Fruit fly (Drosophila melanogaster) whole organism, prepupa: Measurements from ENCODE around the gene CG32982.
A peak's percentile ranks its signal among the peaks of the same experiment; 100 is the strongest.

Experiments used
- Blimp-1 ChIP-seq: fragments of 200-800 bp; sonication (Bioruptor generic); optimal IDR thresholded peaks from 3 replicates; lab custom pipeline; 2017; ENCODE audit warnings: missing biosample characterization, missing genetic modification characterization, mild to moderate bottlenecking, moderate library complexity, missing genetic modification reagents
- CG10669 ChIP-seq: fragments of 200-800 bp; sonication (Bioruptor generic); optimal IDR thresholded peaks from 3 replicates; lab custom pipeline; 2018; ENCODE audit warnings: missing biosample characterization, mild to moderate bottlenecking, missing genetic modification characterization, moderate library complexity
- CG11294 ChIP-seq: fragments of 200-800 bp; sonication (Bioruptor generic); IDR thresholded peaks from 2 replicates; pipeline ENCODE4 v1.3.6; 2022; ENCODE audit warnings: missing biosample characterization, missing genetic modification characterization
- CG11762 ChIP-seq: fragments of 200-800 bp; sonication (Bioruptor generic); optimal IDR thresholded peaks from 3 replicates; lab custom pipeline; 2016; ENCODE audit warnings: missing biosample characterization, missing genetic modification characterization; ENCODE audit not compliant: insufficient read depth
- CG11902 ChIP-seq: fragments of 200-800 bp; sonication (Bioruptor generic); optimal IDR thresholded peaks from 3 replicates; lab custom pipeline; 2016; ENCODE audit warnings: missing biosample characterization, missing genetic modification characterization
- CG1621 ChIP-seq: fragments of 200-800 bp; sonication (Bioruptor generic); optimal IDR thresholded peaks from 3 replicates; lab custom pipeline; 2018; ENCODE audit warnings: missing biosample characterization, mild to moderate bottlenecking, missing genetic modification characterization
- CG16779 ChIP-seq: fragments of 200-800 bp; sonication (Bioruptor generic); optimal IDR thresholded peaks from 3 replicates; lab custom pipeline; 2017; ENCODE audit warnings: missing biosample characterization, mild to moderate bottlenecking, missing genetic modification characterization
- CG3032 ChIP-seq: fragments of 200-800 bp; optimal IDR thresholded peaks from 2 replicates; lab custom pipeline; 2019; ENCODE audit warnings: missing biosample characterization, mild to moderate bottlenecking, missing genetic modification characterization, moderate library complexity
- CG32006 ChIP-seq: fragments of 200-800 bp; sonication (Bioruptor generic); optimal IDR thresholded peaks from 3 replicates; lab custom pipeline; 2017; ENCODE audit warnings: missing biosample characterization, mild to moderate bottlenecking, missing genetic modification characterization
- CG34406 ChIP-seq: fragments of 200-800 bp; sonication (Bioruptor generic); optimal IDR thresholded peaks from 3 replicates; lab custom pipeline; 2016; ENCODE audit warnings: missing biosample characterization, missing genetic modification characterization
- CG3919 ChIP-seq: fragments of 200-800 bp; sonication (Bioruptor generic); optimal IDR thresholded peaks from 3 replicates; lab custom pipeline; 2016; ENCODE audit warnings: missing biosample characterization, missing genetic modification characterization
- CG4318 ChIP-seq: fragments of 200-800 bp; sonication (Bioruptor generic); optimal IDR thresholded peaks from 3 replicates; lab custom pipeline; 2017; ENCODE audit warnings: missing biosample characterization, mild to moderate bottlenecking, missing genetic modification characterization
- CG6163 ChIP-seq: fragments of 200-800 bp; sonication (Bioruptor generic); IDR thresholded peaks from 3 replicates; pipeline ENCODE4 v1.3.6; 2022; ENCODE audit warnings: missing biosample characterization, missing genetic modification characterization
- CG6276 ChIP-seq: fragments of 200-800 bp; sonication (Bioruptor generic); optimal IDR thresholded peaks from 2 replicates; lab custom pipeline; 2017; ENCODE audit warnings: missing biosample characterization, mild to moderate bottlenecking, missing genetic modification characterization
- CG6792 ChIP-seq: fragments of 200-800 bp; sonication (Bioruptor generic); optimal IDR thresholded peaks from 3 replicates; lab custom pipeline; 2016; ENCODE audit warnings: missing biosample characterization, missing genetic modification characterization
- CG6854 ChIP-seq: fragments of 200-800 bp; sonication (Bioruptor generic); optimal IDR thresholded peaks from 2 replicates; lab custom pipeline; 2017; ENCODE audit warnings: missing biosample characterization, mild to moderate bottlenecking, missing genetic modification characterization
- CG7368 ChIP-seq: fragments of 200-800 bp; sonication (Bioruptor generic); optimal IDR thresholded peaks from 3 replicates; lab custom pipeline; 2016; ENCODE audit warnings: missing biosample characterization, missing genetic modification characterization
- CG8119 ChIP-seq: fragments of 200-800 bp; sonication (Bioruptor generic); IDR thresholded peaks from 3 replicates; pipeline ENCODE4 v1.3.6; 2022; ENCODE audit warnings: missing biosample characterization, missing genetic modification characterization
- CG8319 ChIP-seq: fragments of 200-800 bp; sonication (Bioruptor generic); optimal IDR thresholded peaks from 3 replicates; lab custom pipeline; 2016; ENCODE audit warnings: missing biosample characterization, missing genetic modification characterization
- CG8632 ChIP-seq: fragments of 200-800 bp; sonication (Bioruptor generic); optimal IDR thresholded peaks from 3 replicates; lab custom pipeline; 2016; ENCODE audit warnings: missing biosample characterization, missing genetic modification characterization
- CG9139 ChIP-seq: fragments of 200-800 bp; sonication (Bioruptor generic); optimal IDR thresholded peaks from 3 replicates; lab custom pipeline; 2017; ENCODE audit warnings: missing biosample characterization, mild to moderate bottlenecking, missing genetic modification characterization
- Eip75B ChIP-seq: fragments of 200-800 bp; sonication (Bioruptor generic); optimal IDR thresholded peaks from 3 replicates; lab custom pipeline; 2016; ENCODE audit warnings: missing biosample characterization, missing genetic modification characterization
- Eip78C ChIP-seq: fragments of 200-800 bp; sonication (Bioruptor generic); peaks from one replicate; lab custom pipeline; 2016; ENCODE audit warnings: missing biosample characterization, missing genetic modification characterization
- Eip93F ChIP-seq: fragments of 200-800 bp; sonication (Bioruptor generic); optimal IDR thresholded peaks from 2 replicates; lab custom pipeline; 2016; ENCODE audit warnings: missing biosample characterization, mild to moderate bottlenecking, missing genetic modification characterization
- Ets21C ChIP-seq: fragments of 200-800 bp; sonication (Bioruptor generic); optimal IDR thresholded peaks from 3 replicates; lab custom pipeline; 2016; ENCODE audit warnings: missing biosample characterization, missing genetic modification characterization
- Ets96B ChIP-seq: fragments of 200-800 bp; optimal IDR thresholded peaks from 2 replicates; lab custom pipeline; 2019; ENCODE audit warnings: missing biosample characterization, mild to moderate bottlenecking, missing genetic modification characterization, moderate library complexity
- Gug ChIP-seq: fragments of 200-800 bp; sonication (Bioruptor generic); IDR thresholded peaks from 2 replicates; pipeline ENCODE4 v1.3.6; 2022; ENCODE audit warnings: missing biosample characterization, missing genetic modification characterization
- Hr38 ChIP-seq: sonication (Bioruptor generic); optimal IDR thresholded peaks from 2 replicates; lab custom pipeline; 2016; ENCODE audit warnings: missing biosample characterization, missing genetic modification characterization
- Hr39 ChIP-seq: fragments of 200-800 bp; sonication (Bioruptor generic); optimal IDR thresholded peaks from 2 replicates; lab custom pipeline; 2016; ENCODE audit warnings: missing biosample characterization, missing genetic modification characterization
- Hr4 ChIP-seq: fragments of 200-800 bp; sonication (Bioruptor generic); optimal IDR thresholded peaks from 3 replicates; lab custom pipeline; 2016; ENCODE audit warnings: missing biosample characterization, missing genetic modification characterization
- Met ChIP-seq: fragments of 200-800 bp; sonication (Bioruptor generic); optimal IDR thresholded peaks from 3 replicates; lab custom pipeline; 2016; ENCODE audit warnings: missing biosample characterization, missing genetic modification characterization
- OdsH ChIP-seq: fragments of 200-800 bp; sonication (Bioruptor generic); optimal IDR thresholded peaks from 3 replicates; lab custom pipeline; 2016; ENCODE audit warnings: missing biosample characterization, missing genetic modification characterization
- Smox ChIP-seq: fragments of 200-800 bp; sonication (Bioruptor generic); optimal IDR thresholded peaks from 3 replicates; lab custom pipeline; 2016; ENCODE audit warnings: missing biosample characterization, missing genetic modification characterization
- Sox102F ChIP-seq: fragments of 200-800 bp; sonication (Bioruptor generic); optimal IDR thresholded peaks from 2 replicates; lab custom pipeline; 2016; ENCODE audit warnings: missing biosample characterization, mild to moderate bottlenecking, missing genetic modification characterization
- Sox14 ChIP-seq: fragments of 200-800 bp; sonication (Bioruptor generic); optimal IDR thresholded peaks from 3 replicates; lab custom pipeline; 2016; ENCODE audit warnings: missing biosample characterization, missing genetic modification characterization
- Sox15 ChIP-seq: fragments of 200-800 bp; sonication (Bioruptor generic); optimal IDR thresholded peaks from 3 replicates; lab custom pipeline; 2016; ENCODE audit warnings: missing biosample characterization, missing genetic modification characterization
- achi ChIP-seq: fragments of 200-800 bp; sonication (Bioruptor generic); optimal IDR thresholded peaks from 3 replicates; lab custom pipeline; 2016; ENCODE audit warnings: missing biosample characterization, missing genetic modification characterization
- acj6 ChIP-seq: fragments of 200-800 bp; sonication (Bioruptor generic); optimal IDR thresholded peaks from 3 replicates; lab custom pipeline; 2016; ENCODE audit warnings: missing biosample characterization, missing genetic modification characterization
- cyc ChIP-seq: fragments of 200-800 bp; sonication (Bioruptor generic); optimal IDR thresholded peaks from 3 replicates; lab custom pipeline; 2016; ENCODE audit warnings: missing biosample characterization, missing genetic modification characterization
- dsx ChIP-seq: fragments of 200-800 bp; optimal IDR thresholded peaks from 3 replicates; lab custom pipeline; 2019; ENCODE audit warnings: missing biosample characterization, mild to moderate bottlenecking, missing genetic modification characterization, moderate library complexity; ENCODE audit not compliant: poor library complexity, severe bottlenecking
- eg ChIP-seq: fragments of 200-800 bp; sonication (Bioruptor generic); IDR thresholded peaks from 3 replicates; pipeline ENCODE4 v1.3.6; 2022; ENCODE audit warnings: missing biosample characterization, missing genetic modification characterization
- esn ChIP-seq: fragments of 200-800 bp; sonication (Bioruptor generic); optimal IDR thresholded peaks from 2 replicates; lab custom pipeline; 2016; ENCODE audit warnings: missing biosample characterization, mild to moderate bottlenecking, missing genetic modification characterization, moderate library complexity
- fd59A ChIP-seq: fragments of 200-800 bp; sonication (Bioruptor generic); optimal IDR thresholded peaks from 2 replicates; lab custom pipeline; 2017; ENCODE audit warnings: missing biosample characterization, mild to moderate bottlenecking, missing genetic modification characterization, missing genetic modification reagents
- fd85E ChIP-seq: fragments of 200-800 bp; sonication (Bioruptor generic); optimal IDR thresholded peaks from 3 replicates; lab custom pipeline; 2016; ENCODE audit warnings: missing biosample characterization, missing genetic modification characterization
- fkh ChIP-seq: fragments of 200-800 bp; sonication (Bioruptor generic); optimal IDR thresholded peaks from 3 replicates; lab custom pipeline; 2017; ENCODE audit warnings: missing biosample characterization, mild to moderate bottlenecking, missing genetic modification characterization, moderate library complexity
- lz ChIP-seq: fragments of 200-800 bp; sonication (Bioruptor generic); optimal IDR thresholded peaks from 3 replicates; lab custom pipeline; 2016; ENCODE audit warnings: missing biosample characterization, missing genetic modification characterization
- net ChIP-seq: fragments of 200-800 bp; sonication (Bioruptor generic); optimal IDR thresholded peaks from 3 replicates; lab custom pipeline; 2016; ENCODE audit warnings: missing biosample characterization, missing genetic modification characterization
- pdm3 ChIP-seq: fragments of 200-800 bp; sonication (Bioruptor generic); optimal IDR thresholded peaks from 3 replicates; lab custom pipeline; 2016; ENCODE audit warnings: missing biosample characterization, missing genetic modification characterization
- salr ChIP-seq, 2 experiments: fragments of 200-800 bp; sonication (Bioruptor generic); optimal IDR thresholded peaks; 3 replicates each; lab custom pipeline; 2016 to 2018; ENCODE audit warnings: missing biosample characterization in 2 of 2, missing genetic modification characterization in 2 of 2, mild to moderate bottlenecking in 1 of 2
- spab ChIP-seq: fragments of 200-800 bp; sonication (Bioruptor generic); optimal IDR thresholded peaks from 2 replicates; lab custom pipeline; 2017; ENCODE audit warnings: missing biosample characterization, mild to moderate bottlenecking, missing genetic modification characterization, missing genetic modification reagents
- topi ChIP-seq: fragments of 200-800 bp; sonication (Bioruptor generic); optimal IDR thresholded peaks from 3 replicates; lab custom pipeline; 2016; ENCODE audit warnings: missing biosample characterization, missing genetic modification characterization
- vri ChIP-seq: fragments of 200-800 bp; sonication (Bioruptor generic); optimal IDR thresholded peaks from 3 replicates; lab custom pipeline; 2016; ENCODE audit warnings: missing biosample characterization, mild to moderate bottlenecking, missing genetic modification characterization

CG32982 gene

DNA sequence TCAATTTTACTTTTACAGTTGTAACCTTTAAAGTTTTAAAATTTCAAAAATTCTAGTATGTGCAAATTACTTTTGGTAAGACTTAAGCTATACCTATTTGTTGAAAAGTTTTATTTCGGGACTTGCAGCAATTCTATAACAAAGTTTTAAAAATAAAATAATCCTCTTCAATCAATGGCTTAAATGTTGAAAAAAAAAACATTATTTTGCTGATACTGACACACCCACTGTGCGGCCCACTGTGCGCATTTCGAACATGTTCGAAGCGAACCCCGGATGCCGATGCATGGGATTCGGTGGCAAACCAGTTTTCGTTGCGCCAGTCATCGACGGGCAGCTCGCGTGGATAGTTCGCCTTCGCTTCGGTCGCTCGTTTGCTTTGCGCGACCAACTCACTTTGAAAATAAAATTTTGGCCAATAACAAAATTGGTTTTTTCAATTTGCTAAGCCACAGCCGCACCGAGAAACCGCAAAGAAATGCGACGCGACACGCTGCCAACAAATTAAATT lies at the start of gene CG32982:
Gene CG32982, plus strand, starts transcription at position 320 of the 511 bp plus-strand sequence.
- peak; percentile 89 for TF ChIP-seq CG11762 (GFP tag; lab: Kevin White, UChicago)
- peak; percentile 84 for TF ChIP-seq CG34406 (GFP tag; lab: Kevin White, UChicago)
- TF ChIP-seq CG8319 (GFP tag; lab: Kevin White, UChicago), result peak; percentile 83
- peak; percentile 62 to 92 for TF ChIP-seq salr (GFP tag; optimal IDR thresholded peaks at IDR 0.05; lab: Kevin White, UChicago)
- TF ChIP-seq Sox14 (GFP tag; lab: Kevin White, UChicago), result peak; percentile 85
- peak; percentile 87 for TF ChIP-seq CG3032
- peak; percentile 87 for TF ChIP-seq spab (GFP tag; lab: Kevin White, UChicago)
- peak; percentile 91 for TF ChIP-seq Met (GFP tag; lab: Kevin White, UChicago)
- TF ChIP-seq Sox15 (GFP tag; lab: Kevin White, UChicago), result peak; percentile 69
- TF ChIP-seq CG8632 (GFP tag; lab: Kevin White, UChicago), result peak; percentile 81
- TF ChIP-seq CG1621 (tag; lab: Kevin White, UChicago), result peak; percentile 86
- TF ChIP-seq lz (GFP tag; lab: Kevin White, UChicago), result peak; percentile 94
- peak; percentile 71 for TF ChIP-seq fkh
- TF ChIP-seq Hr38, result no peak
- TF ChIP-seq Gug (GFP tag; lab: Robert Waterston, UW), result peak; percentile 84
- TF ChIP-seq CG6163 (GFP tag; lab: Robert Waterston, UW), result peak; percentile 88
- peak; percentile 82 for TF ChIP-seq Ets21C (GFP tag; lab: Kevin White, UChicago)
- TF ChIP-seq Eip93F (GFP tag; lab: Kevin White, UChicago), result peak; percentile 21
- TF ChIP-seq CG16779 (tag; lab: Kevin White, UChicago), result peak; percentile 87
- peak; percentile 85 for TF ChIP-seq fd59A (GFP tag; lab: Kevin White, UChicago)
- TF ChIP-seq CG6792 (GFP tag; lab: Kevin White, UChicago), result peak; percentile 83
- peak; percentile 62 for TF ChIP-seq vri (GFP tag; lab: Kevin White, UChicago)
- TF ChIP-seq eg, result peak; percentile 90
- TF ChIP-seq dsx (GFP tag; lab: Kevin White, UChicago), result peak; percentile 75
- peak; percentile 80 for TF ChIP-seq CG11294
- peak; percentile 97 for TF ChIP-seq Hr4 (GFP tag; lab: Kevin White, UChicago)
- peak; percentile 72 for TF ChIP-seq CG9139 (GFP tag; lab: Kevin White, UChicago)
- peak; percentile 89 for TF ChIP-seq achi (GFP tag; lab: Kevin White, UChicago)
- peak; percentile 91 for TF ChIP-seq OdsH (GFP tag; lab: Kevin White, UChicago)
- TF ChIP-seq CG3919, result peak; percentile 87
- TF ChIP-seq fd85E (GFP tag; lab: Kevin White, UChicago), result peak; percentile 32
- TF ChIP-seq topi (GFP tag; lab: Kevin White, UChicago), result peak; percentile 90
- TF ChIP-seq CG6854 (GFP tag; lab: Kevin White, UChicago), result peak; percentile 66
- TF ChIP-seq Blimp-1, result peak; percentile 46
- TF ChIP-seq Sox102F (GFP tag; lab: Kevin White, UChicago), result peak; percentile 89
- peak; percentile 72 for TF ChIP-seq CG11902 (GFP tag; lab: Kevin White, UChicago)
- TF ChIP-seq CG4318 (GFP tag; lab: Kevin White, UChicago), result peak; percentile 90
- peak; percentile 93 for TF ChIP-seq esn (GFP tag; lab: Kevin White, UChicago)
- peak; percentile 85 for TF ChIP-seq CG6276 (GFP tag; lab: Kevin White, UChicago)
- peak; percentile 72 for TF ChIP-seq net (GFP tag; lab: Kevin White, UChicago)
- TF ChIP-seq CG8119 (GFP tag; lab: Robert Waterston, UW), result peak; percentile 90
- peak; percentile 91 for TF ChIP-seq Eip75B (GFP tag; lab: Kevin White, UChicago)
- peak; percentile 89 for TF ChIP-seq Smox (GFP tag; lab: Kevin White, UChicago)
- TF ChIP-seq CG10669, result peak; percentile 85
- peak; percentile 88 for TF ChIP-seq acj6 (GFP tag; lab: Kevin White, UChicago)
- TF ChIP-seq CG7368, result peak; percentile 71
- peak; percentile 90 for TF ChIP-seq Hr39 (GFP tag; lab: Kevin White, UChicago)
- TF ChIP-seq Eip78C, result peak; percentile 95
- peak; percentile 96 for TF ChIP-seq CG32006 (GFP tag; lab: Kevin White, UChicago)
- peak; percentile 91 for TF ChIP-seq pdm3 (GFP tag; lab: Kevin White, UChicago)
- peak; percentile 82 for TF ChIP-seq cyc (GFP tag; lab: Kevin White, UChicago)
- TF ChIP-seq Ets96B (tag; lab: Kevin White, UChicago), result peak; percentile 82
